Worm (Caenorhabditis elegans) whole organism, early embryonic: ENCODE measurements around the gene Y60A3A.24.

Experiments used
- B0310.2 ChIP-seq: sonication (generic microtip); optimal IDR thresholded peaks from 2 replicates; lab custom pipeline; 2016; ENCODE audit warnings: mild to moderate bottlenecking, missing genetic modification characterization, missing compliant biosample characterization
- F13C5.2 ChIP-seq: sonication (generic microtip); optimal IDR thresholded peaks from 2 replicates; lab custom pipeline; 2017; ENCODE audit warnings: mild to moderate bottlenecking, missing genetic modification characterization, inconsistent platforms, missing compliant biosample characterization
- aly-1 ChIP-seq: sonication (generic microtip); optimal IDR thresholded peaks from 2 replicates; lab custom pipeline; 2016; ENCODE audit warnings: missing genetic modification characterization, missing compliant biosample characterization
- ama-1 ChIP-seq: fragments of 150-350 bp; optimal IDR thresholded peaks from 2 replicates; lab custom pipeline; 2014
- ceh-13 ChIP-seq: fragments of 200-800 bp; sonication (Bioruptor generic); optimal IDR thresholded peaks from 2 replicates; lab custom pipeline; 2018; ENCODE audit warnings: mild to moderate bottlenecking, missing genetic modification characterization, missing compliant biosample characterization
- ceh-36 ChIP-seq: sonication (generic microtip); optimal IDR thresholded peaks from 2 replicates; lab custom pipeline; 2016; ENCODE audit warnings: missing genetic modification characterization, inconsistent platforms, missing compliant biosample characterization
- ets-7 ChIP-seq: sonication (generic microtip); optimal IDR thresholded peaks from 2 replicates; lab custom pipeline; 2016; ENCODE audit warnings: missing genotype, missing genetic modification characterization, missing compliant biosample characterization
- flt-1 ChIP-seq: fragments of 200-800 bp; sonication (Bioruptor generic); IDR thresholded peaks from 2 replicates; pipeline ENCODE4 v1.3.6; 2022; ENCODE audit warnings: missing genetic modification characterization, missing compliant biosample characterization
- hmbx-1 ChIP-seq: sonication (generic microtip); optimal IDR thresholded peaks from 2 replicates; lab custom pipeline; 2016; ENCODE audit warnings: mild to moderate bottlenecking, missing genetic modification characterization, missing compliant biosample characterization
- hmg-4 ChIP-seq: fragments of 200-800 bp; sonication (Bioruptor generic); optimal IDR thresholded peaks from 2 replicates; lab custom pipeline; 2018; ENCODE audit warnings: mild to moderate bottlenecking, missing genetic modification characterization, missing compliant biosample characterization
- scrt-1 ChIP-seq: fragments of 200-800 bp; sonication (Bioruptor generic); IDR thresholded peaks from 2 replicates; pipeline ENCODE4 v1.3.6; 2022; ENCODE audit warnings: missing genetic modification characterization, missing compliant biosample characterization
- sea-1 ChIP-seq: fragments of 200-800 bp; sonication (Bioruptor generic); conservative IDR thresholded peaks from 2 replicates; pipeline ENCODE4 v1.3.6; 2022; ENCODE audit warnings: missing genetic modification characterization, missing compliant biosample characterization
- tra-4 ChIP-seq: sonication (generic microtip); optimal IDR thresholded peaks from 2 replicates; lab custom pipeline; 2017; ENCODE audit warnings: missing genetic modification characterization, missing compliant biosample characterization

DNA sequence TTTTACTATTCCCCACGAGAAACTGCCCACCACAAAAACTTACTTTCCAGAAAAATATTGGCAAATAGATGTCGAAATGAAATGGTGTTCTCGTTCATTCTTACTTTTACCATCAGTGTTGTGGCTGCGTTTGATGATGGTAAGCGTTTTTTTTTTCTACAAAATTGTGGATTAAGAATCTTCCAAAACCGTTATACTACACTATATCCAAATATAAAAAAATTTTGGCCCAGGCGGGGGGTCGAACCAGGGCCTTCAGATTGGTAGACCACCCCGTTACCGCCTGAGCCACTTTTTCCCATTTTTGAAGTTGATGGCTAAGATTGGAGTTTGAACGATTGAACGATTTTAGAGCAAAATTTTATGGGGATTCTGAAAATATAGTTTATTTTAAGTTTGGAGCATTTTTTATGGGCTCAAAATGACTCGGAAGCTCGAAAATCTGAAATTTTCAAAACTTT is 41.3 kb upstream of the Y60A3A.24 start, which contains the start of gene lgc-55:
- TF ChIP-seq hmg-4 (GFP tag; lab: Kevin White, UChicago) (no peak), scrt-1 (GFP tag; lab: Robert Waterston, UW) (no peak), ama-1 (no peak), ceh-36 (tag; lab: Kevin White, UChicago) (no peak), F13C5.2 (tag; lab: Kevin White, UChicago) (no peak), flt-1 (GFP tag; lab: Robert Waterston, UW) (no peak), ceh-13 (no peak), tra-4 (tag; lab: Kevin White, UChicago) (no peak), sea-1 (GFP tag; lab: Robert Waterston, UW) (no peak), aly-1 (no peak), ets-7 (tag; lab: Kevin White, UChicago) (no peak), B0310.2 (tag; lab: Kevin White, UChicago) (no peak), hmbx-1 (tag; lab: Kevin White, UChicago) (no peak)
